Fruit fly (Drosophila melanogaster) whole organism, adult: ENCODE results near the gene Rpp14b.

Experiments
- CG14711 ChIP-seq: fragments of 200-800 bp; sonication (Bioruptor generic); optimal IDR thresholded peaks from 2 replicates; lab custom pipeline; 2018; ENCODE audit warnings: missing biosample characterization, mild to moderate bottlenecking, missing genetic modification characterization, moderate library complexity
- kay ChIP-seq: fragments of 200-800 bp; sonication (Bioruptor generic); peaks from one replicate; lab custom pipeline; 2016; ENCODE audit warnings: missing biosample characterization, missing genetic modification characterization, borderline replicate concordance
- pad ChIP-seq: fragments of 200-800 bp; sonication (Bioruptor generic); optimal IDR thresholded peaks from 3 replicates; lab custom pipeline; 2017; ENCODE audit warnings: missing biosample characterization, missing genetic modification characterization, mild to moderate bottlenecking, moderate library complexity, missing genetic modification reagents

dm6 chr3R:30039494-30039893 is 16.3 kb upstream of the Rpp14b start, which contains the start of the genes janA, Sry-alpha and Sry-beta:
- TF ChIP-seq kay (GFP tag; lab: Kevin White, UChicago) (no peak), CG14711 (tag; lab: Kevin White, UChicago) (peak; percentile 19), pad (GFP tag; lab: Kevin White, UChicago) (no peak)
